Worm (Caenorhabditis elegans) whole organism, early embryonic: ENCODE measurements around the gene gop-3.

Experiments
- B0310.2 ChIP-seq: sonication (generic microtip); optimal IDR thresholded peaks from 2 replicates; lab custom pipeline; 2016; ENCODE audit warnings: mild to moderate bottlenecking, missing genetic modification characterization, missing compliant biosample characterization
- F13C5.2 ChIP-seq: sonication (generic microtip); optimal IDR thresholded peaks from 2 replicates; lab custom pipeline; 2017; ENCODE audit warnings: mild to moderate bottlenecking, missing genetic modification characterization, inconsistent platforms, missing compliant biosample characterization
- aly-1 ChIP-seq: sonication (generic microtip); optimal IDR thresholded peaks from 2 replicates; lab custom pipeline; 2016; ENCODE audit warnings: missing genetic modification characterization, missing compliant biosample characterization
- ama-1 ChIP-seq: fragments of 150-350 bp; optimal IDR thresholded peaks from 2 replicates; lab custom pipeline; 2014
- ceh-13 ChIP-seq: fragments of 200-800 bp; sonication (Bioruptor generic); optimal IDR thresholded peaks from 2 replicates; lab custom pipeline; 2018; ENCODE audit warnings: mild to moderate bottlenecking, missing genetic modification characterization, missing compliant biosample characterization
- ceh-36 ChIP-seq: sonication (generic microtip); optimal IDR thresholded peaks from 2 replicates; lab custom pipeline; 2016; ENCODE audit warnings: missing genetic modification characterization, inconsistent platforms, missing compliant biosample characterization
- ets-7 ChIP-seq: sonication (generic microtip); optimal IDR thresholded peaks from 2 replicates; lab custom pipeline; 2016; ENCODE audit warnings: missing genotype, missing genetic modification characterization, missing compliant biosample characterization
- flt-1 ChIP-seq: fragments of 200-800 bp; sonication (Bioruptor generic); IDR thresholded peaks from 2 replicates; pipeline ENCODE4 v1.3.6; 2022; ENCODE audit warnings: missing genetic modification characterization, missing compliant biosample characterization
- hmg-4 ChIP-seq: fragments of 200-800 bp; sonication (Bioruptor generic); optimal IDR thresholded peaks from 2 replicates; lab custom pipeline; 2018; ENCODE audit warnings: mild to moderate bottlenecking, missing genetic modification characterization, missing compliant biosample characterization
- scrt-1 ChIP-seq: fragments of 200-800 bp; sonication (Bioruptor generic); IDR thresholded peaks from 2 replicates; pipeline ENCODE4 v1.3.6; 2022; ENCODE audit warnings: missing genetic modification characterization, missing compliant biosample characterization
- sea-1 ChIP-seq: fragments of 200-800 bp; sonication (Bioruptor generic); conservative IDR thresholded peaks from 2 replicates; pipeline ENCODE4 v1.3.6; 2022; ENCODE audit warnings: missing genetic modification characterization, missing compliant biosample characterization
- tbx-11 ChIP-seq: fragments of 200-800 bp; sonication (Bioruptor generic); IDR thresholded peaks from 2 replicates; pipeline ENCODE4 v1.3.6; 2022; ENCODE audit warnings: missing genetic modification characterization, missing compliant biosample characterization
- tbx-37 ChIP-seq: fragments of 200-800 bp; sonication (Bioruptor generic); conservative IDR thresholded peaks from 2 replicates; pipeline ENCODE4 v1.3.6; 2022; ENCODE audit warnings: missing genetic modification reagents, missing genetic modification characterization, missing compliant biosample characterization
- tra-4 ChIP-seq: sonication (generic microtip); optimal IDR thresholded peaks from 2 replicates; lab custom pipeline; 2017; ENCODE audit warnings: missing genetic modification characterization, missing compliant biosample characterization

- TF ChIP-seq ets-7 (tag; lab: Kevin White, UChicago) (no peak), ama-1 (no peak), sea-1 (no peak), hmg-4 (GFP tag; lab: Kevin White, UChicago) (no peak), scrt-1 (no peak), B0310.2 (no peak), ceh-13 (no peak), F13C5.2 (tag; lab: Kevin White, UChicago) (no peak), flt-1 (GFP tag; lab: Robert Waterston, UW) (no peak), aly-1 (no peak), tbx-11 (no peak), tra-4 (tag; lab: Kevin White, UChicago) (no peak), ceh-36 (tag; lab: Kevin White, UChicago) (no peak), tbx-37 (GFP tag; lab: Robert Waterston, UW) (no peak)
These were observed 49.9 kb downstream of the gop-3 start for ce11 chrIII:5310403-5310802.
